Worm (Caenorhabditis elegans) whole organism, young adult: ENCODE measurements around the gene cdka-1.

Experiments used
- B0019.2 ChIP-seq: fragments of 200-800 bp; sonication (Bioruptor generic); conservative IDR thresholded peaks from 2 replicates; pipeline ENCODE4 v1.3.6; 2022; ENCODE audit warnings: missing genetic modification reagents, missing genetic modification characterization, missing compliant biosample characterization
- B0035.1 ChIP-seq: sonication (generic microtip); optimal IDR thresholded peaks from 2 replicates; lab custom pipeline; 2016; ENCODE audit warnings: missing genetic modification characterization, mild to moderate bottlenecking, missing compliant biosample characterization, missing genotype, missing genetic modification reagents
- B0261.1 ChIP-seq: sonication (generic microtip); optimal IDR thresholded peaks from 2 replicates; lab custom pipeline; 2016; ENCODE audit warnings: mild to moderate bottlenecking, missing genetic modification characterization, moderate library complexity, missing compliant biosample characterization
- C06A6.2 ChIP-seq: fragments of 200-800 bp; sonication (Bioruptor generic); conservative IDR thresholded peaks from 2 replicates; pipeline ENCODE4 v1.3.6; 2022; ENCODE audit warnings: missing genetic modification characterization, missing compliant biosample characterization
- F39B2.1 ChIP-seq: fragments of 200-800 bp; sonication (Bioruptor generic); IDR thresholded peaks from 2 replicates; pipeline ENCODE4 v1.3.6; 2022; ENCODE audit warnings: missing genetic modification reagents, missing genetic modification characterization, missing compliant biosample characterization
- T26A5.8 ChIP-seq: sonication (generic microtip); optimal IDR thresholded peaks from 2 replicates; lab custom pipeline; 2016; ENCODE audit warnings: missing genetic modification characterization, missing compliant biosample characterization
- Y56A3A.18 ChIP-seq: fragments of 200-800 bp; sonication (Bioruptor generic); IDR thresholded peaks from 2 replicates; pipeline ENCODE4 v1.3.6; 2022; ENCODE audit warnings: missing genetic modification reagents, missing genetic modification characterization, missing compliant biosample characterization
- Y67H2A.10 ChIP-seq: fragments of 200-800 bp; sonication (Bioruptor generic); conservative IDR thresholded peaks from 2 replicates; pipeline ENCODE4 v1.3.6; 2022; ENCODE audit warnings: missing genetic modification reagents, missing genetic modification characterization, missing compliant biosample characterization
- akir-1 ChIP-seq: fragments of 200-800 bp; sonication (Bioruptor generic); optimal IDR thresholded peaks from 2 replicates; lab custom pipeline; 2018; ENCODE audit warnings: mild to moderate bottlenecking, missing genetic modification characterization, moderate library complexity, missing compliant biosample characterization
- aptf-2 ChIP-seq: fragments of 200-800 bp; sonication (Bioruptor generic); conservative IDR thresholded peaks from 2 replicates; pipeline ENCODE4 v1.3.6; 2022; ENCODE audit warnings: missing genetic modification reagents, missing genetic modification characterization, missing compliant biosample characterization
- aptf-3 ChIP-seq: fragments of 200-800 bp; sonication (Bioruptor generic); IDR thresholded peaks from 2 replicates; pipeline ENCODE4 v1.3.6; 2022; ENCODE audit warnings: missing genetic modification characterization, missing compliant biosample characterization
- attf-3 ChIP-seq: fragments of 200-800 bp; sonication (Bioruptor generic); conservative IDR thresholded peaks from 2 replicates; pipeline ENCODE4 v1.3.6; 2022; ENCODE audit warnings: missing genetic modification reagents, missing genetic modification characterization, missing compliant biosample characterization
- attf-5 ChIP-seq: fragments of 200-800 bp; sonication (Bioruptor generic); optimal IDR thresholded peaks from 2 replicates; lab custom pipeline; 2018; ENCODE audit warnings: mild to moderate bottlenecking, missing genetic modification characterization, missing compliant biosample characterization
- bed-1 ChIP-seq: fragments of 200-800 bp; sonication (Bioruptor generic); IDR thresholded peaks from 2 replicates; pipeline ENCODE4 v1.3.6; 2022; ENCODE audit warnings: missing genetic modification reagents, missing genetic modification characterization, missing compliant biosample characterization
- bed-2 ChIP-seq: fragments of 200-800 bp; sonication (Bioruptor generic); IDR thresholded peaks from 2 replicates; pipeline ENCODE4 v1.3.6; 2022; ENCODE audit warnings: missing genetic modification reagents, missing genetic modification characterization, missing compliant biosample characterization
- ccch-3 ChIP-seq: fragments of 200-800 bp; sonication (Bioruptor generic); optimal IDR thresholded peaks from 2 replicates; lab custom pipeline; 2018; ENCODE audit warnings: mild to moderate bottlenecking, missing genetic modification characterization, missing compliant biosample characterization
- cebp-1 ChIP-seq, 2 experiments: fragments of 200-800 bp in 1 of 2; sonication (Bioruptor generic) in 1 of 2; sonication (generic microtip) in 1 of 2; IDR thresholded peaks in 1 of 2; optimal IDR thresholded peaks in 1 of 2; 2 replicates each; pipeline versions ENCODE4 v1.3.6 to Lab custom; 2017 to 2022; ENCODE audit warnings: missing compliant biosample characterization in 2 of 2, missing genetic modification characterization in 2 of 2, mild to moderate bottlenecking in 1 of 2, missing genetic modification reagents in 1 of 2, moderate library complexity in 1 of 2
- ceh-27 ChIP-seq: fragments of 200-800 bp; sonication (Bioruptor generic); optimal IDR thresholded peaks from 2 replicates; lab custom pipeline; 2018; ENCODE audit warnings: mild to moderate bottlenecking, missing genetic modification characterization, moderate library complexity, missing compliant biosample characterization
- ceh-40 ChIP-seq: fragments of 200-800 bp; sonication (Bioruptor generic); IDR thresholded peaks from 2 replicates; pipeline ENCODE4 v1.3.6; 2022; ENCODE audit warnings: missing genetic modification characterization, missing compliant biosample characterization
- ceh-58 ChIP-seq: fragments of 200-800 bp; sonication (Bioruptor generic); IDR thresholded peaks from 2 replicates; pipeline ENCODE4 v1.3.6; 2022; ENCODE audit warnings: missing genetic modification characterization, missing compliant biosample characterization
- dox-1 ChIP-seq: fragments of 200-800 bp; sonication (Bioruptor generic); IDR thresholded peaks from 2 replicates; pipeline ENCODE4 v1.3.6; 2022; ENCODE audit warnings: missing genetic modification reagents, missing genetic modification characterization, missing compliant biosample characterization
- efl-1 ChIP-seq: fragments of 150-350 bp; optimal IDR thresholded peaks from 2 replicates; lab custom pipeline; 2014; ENCODE audit warnings: missing biosample characterization, missing genetic modification reagents, missing genetic modification characterization
- egl-18 ChIP-seq: fragments of 200-800 bp; sonication (Bioruptor generic); IDR thresholded peaks from 2 replicates; pipeline ENCODE4 v1.3.6; 2022; ENCODE audit warnings: missing genetic modification reagents, missing genetic modification characterization, missing compliant biosample characterization
- ets-4 ChIP-seq: fragments of 200-800 bp; sonication (Bioruptor generic); optimal IDR thresholded peaks from 2 replicates; lab custom pipeline; 2018; ENCODE audit warnings: mild to moderate bottlenecking, missing genetic modification characterization, missing compliant biosample characterization
- fkh-3 ChIP-seq: sonication (generic microtip); optimal IDR thresholded peaks from 2 replicates; lab custom pipeline; 2016; ENCODE audit warnings: mild to moderate bottlenecking, missing genetic modification characterization, missing compliant biosample characterization
- hlh-12 ChIP-seq: sonication (generic microtip); optimal IDR thresholded peaks from 2 replicates; lab custom pipeline; 2016; ENCODE audit warnings: missing genetic modification characterization, missing compliant biosample characterization
- hsf-1 ChIP-seq: fragments of 200-800 bp; sonication (Bioruptor generic); IDR thresholded peaks from 2 replicates; pipeline ENCODE4 v1.3.6; 2022; ENCODE audit warnings: missing genetic modification reagents, missing genetic modification characterization, missing compliant biosample characterization
- lin-54 ChIP-seq: fragments of 200-800 bp; sonication (Bioruptor generic); optimal IDR thresholded peaks from 2 replicates; lab custom pipeline; 2018; ENCODE audit warnings: mild to moderate bottlenecking, missing genetic modification characterization, missing compliant biosample characterization
- lsl-1 ChIP-seq: fragments of 200-800 bp; sonication (Bioruptor generic); optimal IDR thresholded peaks from 2 replicates; lab custom pipeline; 2018; ENCODE audit warnings: mild to moderate bottlenecking, missing genetic modification characterization, moderate library complexity, missing compliant biosample characterization
- lsy-27 ChIP-seq: sonication (generic microtip); optimal IDR thresholded peaks from 2 replicates; lab custom pipeline; 2017; ENCODE audit warnings: missing genetic modification characterization, mild to moderate bottlenecking, missing compliant biosample characterization, antibody characterized with exemption, missing genotype, borderline replicate concordance; ENCODE audit not compliant: insufficient read depth
- madf-3 ChIP-seq: fragments of 200-800 bp; sonication (Bioruptor generic); IDR thresholded peaks from 2 replicates; pipeline ENCODE4 v1.3.6; 2022; ENCODE audit warnings: missing genetic modification reagents, missing genetic modification characterization, missing compliant biosample characterization
- madf-6 ChIP-seq: fragments of 200-800 bp; sonication (Bioruptor generic); IDR thresholded peaks from 2 replicates; pipeline ENCODE4 v1.3.6; 2022; ENCODE audit warnings: missing genetic modification reagents, missing genetic modification characterization, missing compliant biosample characterization
- mel-28 ChIP-seq: sonication (generic microtip); optimal IDR thresholded peaks from 2 replicates; lab custom pipeline; 2016; ENCODE audit warnings: borderline replicate concordance, mild to moderate bottlenecking, missing genetic modification characterization, missing compliant biosample characterization
- nfya-1 ChIP-seq: sonication (generic microtip); optimal IDR thresholded peaks from 2 replicates; lab custom pipeline; 2017; ENCODE audit warnings: antibody characterized with exemption, missing compliant biosample characterization, missing genetic modification characterization, borderline replicate concordance; ENCODE audit not compliant: insufficient read depth
- nfya-2 ChIP-seq: fragments of 200-800 bp; sonication (Bioruptor generic); IDR thresholded peaks from 2 replicates; pipeline ENCODE4 v1.3.6; 2022; ENCODE audit warnings: missing genetic modification reagents, missing genetic modification characterization, missing compliant biosample characterization
- nhr-120 ChIP-seq: fragments of 200-800 bp; sonication (Bioruptor generic); IDR thresholded peaks from 2 replicates; pipeline ENCODE4 v1.3.6; 2022; ENCODE audit warnings: missing genetic modification characterization, missing compliant biosample characterization
- nhr-179 ChIP-seq: sonication (generic microtip); optimal IDR thresholded peaks from 2 replicates; lab custom pipeline; 2016; ENCODE audit warnings: mild to moderate bottlenecking, missing genetic modification characterization, missing compliant biosample characterization
- rpc-1 ChIP-seq, 2 experiments: fragments of 150-350 bp in 1 of 2; sonication (generic microtip) in 1 of 2; optimal IDR thresholded peaks; 2 replicates each; lab custom pipeline; 2014 to 2018; ENCODE audit warnings: missing biosample characterization in 1 of 2, missing genetic modification characterization in 1 of 2, missing genetic modification reagents in 1 of 2, missing genotype in 1 of 2
- snpc-3.4 ChIP-seq: sonication (generic microtip); optimal IDR thresholded peaks from 2 replicates; lab custom pipeline; 2017; ENCODE audit warnings: missing genetic modification characterization, mild to moderate bottlenecking, missing compliant biosample characterization, antibody characterized with exemption, moderate library complexity, missing genotype, missing genetic modification reagents
- sptf-2 ChIP-seq: fragments of 200-800 bp; sonication (Bioruptor generic); optimal IDR thresholded peaks from 2 replicates; lab custom pipeline; 2018; ENCODE audit warnings: mild to moderate bottlenecking, missing genetic modification characterization, missing compliant biosample characterization
- tlf-1 ChIP-seq: fragments of 200-800 bp; sonication (Bioruptor generic); optimal IDR thresholded peaks from 2 replicates; lab custom pipeline; 2018; ENCODE audit warnings: mild to moderate bottlenecking, missing genetic modification characterization, missing compliant biosample characterization
- unc-130 ChIP-seq: sonication (generic microtip); optimal IDR thresholded peaks from 2 replicates; lab custom pipeline; 2016; ENCODE audit warnings: missing genetic modification reagents, missing genetic modification characterization, missing compliant biosample characterization
- unc-62 ChIP-seq: fragments of 150-350 bp; optimal IDR thresholded peaks from 2 replicates; lab custom pipeline; 2014; ENCODE audit warnings: missing biosample characterization, missing genetic modification reagents, missing genetic modification characterization
- xnd-1 ChIP-seq: sonication (generic microtip); optimal IDR thresholded peaks from 2 replicates; lab custom pipeline; 2016; ENCODE audit warnings: missing genotype, missing genetic modification reagents, missing genetic modification characterization, missing compliant biosample characterization
- zim-3 ChIP-seq: sonication (generic microtip); optimal IDR thresholded peaks from 2 replicates; lab custom pipeline; 2017; ENCODE audit warnings: mild to moderate bottlenecking, missing genetic modification characterization, moderate library complexity, missing compliant biosample characterization
- ztf-28 ChIP-seq: fragments of 200-800 bp; sonication (Bioruptor generic); IDR thresholded peaks from 2 replicates; pipeline ENCODE4 v1.3.6; 2022; ENCODE audit warnings: missing genetic modification reagents, missing genetic modification characterization, missing compliant biosample characterization
- ztf-3 ChIP-seq: fragments of 200-800 bp; sonication (Bioruptor generic); optimal IDR thresholded peaks from 2 replicates; lab custom pipeline; 2018; ENCODE audit warnings: mild to moderate bottlenecking, missing genetic modification characterization, missing compliant biosample characterization

Gene cdka-1

DNA sequence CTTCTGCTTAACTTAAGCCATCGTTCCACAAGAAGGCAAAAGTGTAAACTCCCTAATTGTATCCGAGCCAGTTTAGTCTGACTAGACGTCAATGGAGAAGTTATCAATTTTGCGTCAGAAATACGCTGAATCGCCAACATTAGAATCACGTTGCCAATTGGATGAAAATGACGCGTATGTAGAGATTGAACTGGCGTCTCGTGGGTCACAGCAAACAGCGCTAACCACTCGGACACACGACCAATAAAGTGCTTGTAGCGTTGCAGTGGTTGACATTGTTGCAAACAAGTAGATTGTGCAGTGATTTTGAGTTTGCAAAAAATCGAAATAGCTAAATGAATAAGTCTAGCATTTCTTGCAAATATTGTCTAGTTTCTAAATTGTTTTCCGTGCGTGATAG is 31.0 kb downstream of the cdka-1 start (continued):
- TF ChIP-seq akir-1 (peak; percentile 44), nfya-1 (tag; lab: Kevin White, UChicago) (no peak), rpc-1 (optimal IDR thresholded peaks at IDR 0.05; lab: Kevin White, UChicago) (peak; percentile 91), rpc-1 (tag; optimal IDR thresholded peaks at IDR 0.05; lab: Kevin White, UChicago) (peak; percentile 100), ceh-40 (GFP tag; lab: Robert Waterston, UW) (peak; percentile 76; the same call in 1 of the 2 replicates), F39B2.1 (0 out of 2 replicates have a peak, but pooled peaks have one; percentile 7), egl-18 (GFP tag; lab: Robert Waterston, UW) (0 out of 2 replicates have a peak, but pooled peaks have one; percentile 34), nhr-179 (no peak), B0019.2 (GFP tag; lab: Robert Waterston, UW) (peak; percentile 62; the same call in 1 of the 2 replicates), lsy-27 (peak; percentile 70), fkh-3 (no peak), mel-28 (tag; lab: Kevin White, UChicago) (no peak), zim-3 (tag; lab: Kevin White, UChicago) (peak; percentile 94), dox-1 (peak; percentile 87), lin-54 (GFP tag; lab: Kevin White, UChicago) (peak; percentile 77), ztf-28 (GFP tag; lab: Robert Waterston, UW) (peak; percentile 91), ceh-27 (peak; percentile 88), madf-3 (GFP tag; lab: Robert Waterston, UW) (no peak), ets-4 (peak; percentile 77), bed-2 (GFP tag; lab: Robert Waterston, UW) (no peak), ceh-58 (0 out of 2 replicates have a peak, but pooled peaks have one; percentile 58), nfya-2 (GFP tag; lab: Robert Waterston, UW) (no peak), lsl-1 (GFP tag; lab: Kevin White, UChicago) (peak; percentile 67), tlf-1 (GFP tag; lab: Kevin White, UChicago) (peak; percentile 71), unc-62 (GFP tag; lab: Kevin White, UChicago) (peak; percentile 26), hlh-12 (peak; percentile 88), Y56A3A.18 (GFP tag; lab: Robert Waterston, UW) (0 out of 2 replicates have a peak, but pooled peaks have one; percentile 45), madf-6 (GFP tag; lab: Robert Waterston, UW) (peak; percentile 74; the same call in 1 of the 2 replicates), ccch-3 (GFP tag; lab: Kevin White, UChicago) (peak; percentile 85), B0261.1 (tag; lab: Kevin White, UChicago) (peak; percentile 94), bed-1 (GFP tag; lab: Robert Waterston, UW) (no peak), unc-130 (peak; percentile 76), T26A5.8 (tag; lab: Kevin White, UChicago) (peak; percentile 79), aptf-2 (GFP tag; lab: Robert Waterston, UW) (no peak), sptf-2 (peak; percentile 87), Y67H2A.10 (GFP tag; lab: Robert Waterston, UW) (peak; percentile 60; the same call in 1 of the 2 replicates), attf-3 (GFP tag; lab: Robert Waterston, UW) (0 out of 2 replicates have a peak, but pooled peaks have one; percentile 26), hsf-1 (GFP tag; lab: Robert Waterston, UW) (peak; percentile 59; the same call in 1 of the 2 replicates), snpc-3.4 (peak; percentile 91), B0035.1 (tag; lab: Kevin White, UChicago) (peak; percentile 17), aptf-3 (GFP tag; lab: Robert Waterston, UW) (peak; percentile 90), nhr-120 (GFP tag; lab: Robert Waterston, UW) (0 out of 2 replicates have a peak, but pooled peaks have one; percentile 55), efl-1 (GFP tag; lab: Kevin White, UChicago) (peak; percentile 40), attf-5 (GFP tag; lab: Kevin White, UChicago) (peak; percentile 81), xnd-1 (peak; percentile 26), cebp-1 (GFP tag; IDR thresholded peaks at IDR 0.05; lab: Robert Waterston, UW) (peak; percentile 50; the same call in 1 of the 2 replicates), cebp-1 (tag; optimal IDR thresholded peaks at IDR 0.05; lab: Kevin White, UChicago) (no peak), ztf-3 (GFP tag; lab: Kevin White, UChicago) (peak; percentile 36), C06A6.2 (GFP tag; lab: Robert Waterston, UW) (no peak)
